Worm (Caenorhabditis elegans) whole organism, early embryonic: ENCODE results near the gene F21C10.9.

Experiments
- B0310.2 ChIP-seq: sonication (generic microtip); optimal IDR thresholded peaks from 2 replicates; lab custom pipeline; 2016; ENCODE audit warnings: mild to moderate bottlenecking, missing genetic modification characterization, missing compliant biosample characterization
- F13C5.2 ChIP-seq: sonication (generic microtip); optimal IDR thresholded peaks from 2 replicates; lab custom pipeline; 2017; ENCODE audit warnings: mild to moderate bottlenecking, missing genetic modification characterization, inconsistent platforms, missing compliant biosample characterization
- aly-1 ChIP-seq: sonication (generic microtip); optimal IDR thresholded peaks from 2 replicates; lab custom pipeline; 2016; ENCODE audit warnings: missing genetic modification characterization, missing compliant biosample characterization
- ama-1 ChIP-seq: fragments of 150-350 bp; optimal IDR thresholded peaks from 2 replicates; lab custom pipeline; 2014
- ceh-13 ChIP-seq: fragments of 200-800 bp; sonication (Bioruptor generic); optimal IDR thresholded peaks from 2 replicates; lab custom pipeline; 2018; ENCODE audit warnings: mild to moderate bottlenecking, missing genetic modification characterization, missing compliant biosample characterization
- ceh-36 ChIP-seq: sonication (generic microtip); optimal IDR thresholded peaks from 2 replicates; lab custom pipeline; 2016; ENCODE audit warnings: missing genetic modification characterization, inconsistent platforms, missing compliant biosample characterization
- ets-7 ChIP-seq: sonication (generic microtip); optimal IDR thresholded peaks from 2 replicates; lab custom pipeline; 2016; ENCODE audit warnings: missing genotype, missing genetic modification characterization, missing compliant biosample characterization
- flt-1 ChIP-seq: fragments of 200-800 bp; sonication (Bioruptor generic); IDR thresholded peaks from 2 replicates; pipeline ENCODE4 v1.3.6; 2022; ENCODE audit warnings: missing genetic modification characterization, missing compliant biosample characterization
- hmbx-1 ChIP-seq: sonication (generic microtip); optimal IDR thresholded peaks from 2 replicates; lab custom pipeline; 2016; ENCODE audit warnings: mild to moderate bottlenecking, missing genetic modification characterization, missing compliant biosample characterization
- hmg-4 ChIP-seq: fragments of 200-800 bp; sonication (Bioruptor generic); optimal IDR thresholded peaks from 2 replicates; lab custom pipeline; 2018; ENCODE audit warnings: mild to moderate bottlenecking, missing genetic modification characterization, missing compliant biosample characterization
- hnd-1 ChIP-seq: sonication (generic microtip); optimal IDR thresholded peaks from 2 replicates; lab custom pipeline; 2016; ENCODE audit warnings: missing genetic modification characterization, missing compliant biosample characterization
- pes-1 ChIP-seq: fragments of 200-800 bp; sonication (Bioruptor generic); IDR thresholded peaks from 2 replicates; pipeline ENCODE4 v1.3.6; 2022; ENCODE audit warnings: missing genetic modification reagents, missing genetic modification characterization, missing compliant biosample characterization
- scrt-1 ChIP-seq: fragments of 200-800 bp; sonication (Bioruptor generic); IDR thresholded peaks from 2 replicates; pipeline ENCODE4 v1.3.6; 2022; ENCODE audit warnings: missing genetic modification characterization, missing compliant biosample characterization
- sea-1 ChIP-seq: fragments of 200-800 bp; sonication (Bioruptor generic); conservative IDR thresholded peaks from 2 replicates; pipeline ENCODE4 v1.3.6; 2022; ENCODE audit warnings: missing genetic modification characterization, missing compliant biosample characterization
- tbx-11 ChIP-seq: fragments of 200-800 bp; sonication (Bioruptor generic); IDR thresholded peaks from 2 replicates; pipeline ENCODE4 v1.3.6; 2022; ENCODE audit warnings: missing genetic modification characterization, missing compliant biosample characterization
- tbx-37 ChIP-seq: fragments of 200-800 bp; sonication (Bioruptor generic); conservative IDR thresholded peaks from 2 replicates; pipeline ENCODE4 v1.3.6; 2022; ENCODE audit warnings: missing genetic modification reagents, missing genetic modification characterization, missing compliant biosample characterization
- tra-4 ChIP-seq: sonication (generic microtip); optimal IDR thresholded peaks from 2 replicates; lab custom pipeline; 2017; ENCODE audit warnings: missing genetic modification characterization, missing compliant biosample characterization

The F21C10.9 gene

ce11 chrV:9075827-9076226 is 22.7 kb downstream of the F21C10.9 start:
- no peak for TF ChIP-seq tbx-37
- no peak for TF ChIP-seq sea-1 (GFP tag; lab: Robert Waterston, UW)
- TF ChIP-seq hmbx-1, result no peak
- TF ChIP-seq B0310.2 (tag; lab: Kevin White, UChicago), result no peak
- no peak for TF ChIP-seq ceh-36 (tag; lab: Kevin White, UChicago)
- no peak for TF ChIP-seq flt-1 (GFP tag; lab: Robert Waterston, UW)
- TF ChIP-seq F13C5.2 (tag; lab: Kevin White, UChicago), result no peak
- TF ChIP-seq hnd-1 (tag; lab: Kevin White, UChicago), result no peak
- no peak for TF ChIP-seq scrt-1 (GFP tag; lab: Robert Waterston, UW)
- no peak for TF ChIP-seq tbx-11 (GFP tag; lab: Robert Waterston, UW)
- no peak for TF ChIP-seq tra-4 (tag; lab: Kevin White, UChicago)
- no peak for TF ChIP-seq ama-1 (lab: Kevin White, UChicago)
- no peak for TF ChIP-seq hmg-4 (GFP tag; lab: Kevin White, UChicago)
- TF ChIP-seq ets-7 (tag; lab: Kevin White, UChicago), result no peak
- TF ChIP-seq ceh-13, result no peak
- TF ChIP-seq aly-1, result no peak
- no peak for TF ChIP-seq pes-1

DNA sequence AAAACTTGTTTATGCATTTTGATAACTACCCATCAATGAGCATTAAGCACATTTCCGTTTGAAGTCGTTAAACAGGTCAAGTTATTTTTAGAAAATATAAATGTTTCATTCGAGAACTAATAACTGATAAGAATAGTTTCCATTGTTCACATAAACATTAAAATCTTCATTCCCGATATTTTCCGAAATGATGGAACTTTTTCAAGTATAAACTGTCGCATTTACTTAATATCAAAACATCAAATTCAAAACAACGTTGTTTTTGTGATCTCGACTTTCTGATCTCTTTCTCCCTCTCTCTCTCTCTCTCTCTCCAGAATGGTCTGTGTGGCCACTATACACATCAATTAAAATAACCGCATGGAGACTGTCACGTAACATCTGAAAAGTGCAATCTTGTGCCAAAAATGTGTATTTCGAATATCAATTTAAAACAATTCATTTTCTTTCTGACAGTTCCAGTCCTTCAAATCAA is 24.1 kb downstream of the F21C10.9 start:
- TF ChIP-seq tbx-11 (GFP tag; lab: Robert Waterston, UW) (no peak), hmbx-1 (no peak), flt-1 (GFP tag; lab: Robert Waterston, UW) (no peak), tbx-37 (no peak), aly-1 (no peak), tra-4 (tag; lab: Kevin White, UChicago) (no peak), pes-1 (no peak), hnd-1 (tag; lab: Kevin White, UChicago) (no peak), hmg-4 (GFP tag; lab: Kevin White, UChicago) (no peak), ama-1 (lab: Kevin White, UChicago) (no peak), ets-7 (tag; lab: Kevin White, UChicago) (no peak), F13C5.2 (tag; lab: Kevin White, UChicago) (no peak), ceh-13 (no peak), B0310.2 (tag; lab: Kevin White, UChicago) (no peak), sea-1 (GFP tag; lab: Robert Waterston, UW) (no peak), scrt-1 (GFP tag; lab: Robert Waterston, UW) (no peak), ceh-36 (tag; lab: Kevin White, UChicago) (no peak)

DNA sequence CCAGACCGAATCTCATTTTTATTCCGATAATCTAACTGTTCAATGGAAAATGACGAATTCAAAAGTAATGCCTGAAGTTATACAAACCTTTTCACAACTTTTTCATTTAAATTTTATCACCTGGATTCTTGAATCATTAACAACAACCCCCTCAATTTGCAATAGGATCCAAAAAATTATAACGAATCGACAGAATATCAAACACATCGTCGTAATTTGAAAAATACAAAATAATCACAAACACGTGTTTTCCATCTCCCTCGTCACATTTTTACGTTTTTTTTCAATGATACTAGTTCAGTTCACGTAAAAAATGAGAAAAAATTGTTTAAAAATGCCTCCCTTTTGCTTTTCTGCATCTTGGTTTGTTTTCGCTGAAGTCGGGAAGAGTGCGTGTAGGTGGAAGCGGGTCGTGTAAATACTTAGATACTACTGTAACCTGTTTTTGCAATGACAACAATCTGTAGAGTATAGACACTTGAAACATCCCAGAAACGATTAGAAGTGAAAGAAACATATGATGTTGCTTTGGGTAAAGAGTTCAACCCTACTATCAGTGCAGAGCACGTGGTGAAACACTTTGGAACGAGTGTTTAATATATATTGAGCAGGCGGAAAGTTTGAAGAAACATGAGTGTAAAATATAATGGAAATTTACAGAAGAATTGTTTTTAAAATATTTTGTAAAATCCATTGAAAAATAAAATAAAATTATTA is 25.0 kb downstream of the F21C10.9 start, which contains the start of gene oac-50:
oac-50 (minus strand) TSS at position 219 of the 717 bp plus-strand sequence.
- TF ChIP-seq scrt-1 (GFP tag; lab: Robert Waterston, UW) (no peak), aly-1 (no peak), flt-1 (GFP tag; lab: Robert Waterston, UW) (no peak), ceh-36 (tag; lab: Kevin White, UChicago) (no peak), tra-4 (tag; lab: Kevin White, UChicago) (no peak), B0310.2 (tag; lab: Kevin White, UChicago) (no peak), tbx-11 (GFP tag; lab: Robert Waterston, UW) (no peak), ets-7 (tag; lab: Kevin White, UChicago) (no peak), ceh-13 (no peak), hmg-4 (GFP tag; lab: Kevin White, UChicago) (no peak), pes-1 (no peak), F13C5.2 (tag; lab: Kevin White, UChicago) (no peak), hmbx-1 (no peak), sea-1 (GFP tag; lab: Robert Waterston, UW) (no peak), tbx-37 (no peak), hnd-1 (tag; lab: Kevin White, UChicago) (no peak), ama-1 (lab: Kevin White, UChicago) (no peak)

- TF ChIP-seq B0310.2 (tag; lab: Kevin White, UChicago), result no peak
- TF ChIP-seq flt-1 (GFP tag; lab: Robert Waterston, UW), result no peak
- TF ChIP-seq hmg-4 (GFP tag; lab: Kevin White, UChicago), result no peak
- no peak for TF ChIP-seq hmbx-1
- no peak for TF ChIP-seq ama-1 (lab: Kevin White, UChicago)
- TF ChIP-seq ets-7 (tag; lab: Kevin White, UChicago), result no peak
- no peak for TF ChIP-seq aly-1
- TF ChIP-seq tra-4 (tag; lab: Kevin White, UChicago), result no peak
- TF ChIP-seq scrt-1 (GFP tag; lab: Robert Waterston, UW), result no peak
- no peak for TF ChIP-seq tbx-11 (GFP tag; lab: Robert Waterston, UW)
- no peak for TF ChIP-seq F13C5.2 (tag; lab: Kevin White, UChicago)
- TF ChIP-seq ceh-13, result no peak
- no peak for TF ChIP-seq tbx-37
- no peak for TF ChIP-seq sea-1 (GFP tag; lab: Robert Waterston, UW)
- TF ChIP-seq pes-1, result no peak
- no peak for TF ChIP-seq hnd-1 (tag; lab: Kevin White, UChicago)
- TF ChIP-seq ceh-36 (tag; lab: Kevin White, UChicago), result no peak
Observed at ce11 chrV:9069680-9070079, 28.8 kb downstream of the F21C10.9 start, which contains the start of gene T27E4.5. TSS of gene T27E4.5 (minus strand) at chrV:9069780.

- TF ChIP-seq ceh-13, result no peak
- TF ChIP-seq F13C5.2 (tag; lab: Kevin White, UChicago), result no peak
- no peak for TF ChIP-seq ceh-36 (tag; lab: Kevin White, UChicago)
- TF ChIP-seq pes-1, result no peak
- no peak for TF ChIP-seq scrt-1 (GFP tag; lab: Robert Waterston, UW)
- no peak for TF ChIP-seq hnd-1 (tag; lab: Kevin White, UChicago)
- TF ChIP-seq ama-1 (lab: Kevin White, UChicago), result no peak
- no peak for TF ChIP-seq tbx-11 (GFP tag; lab: Robert Waterston, UW)
- TF ChIP-seq tra-4 (tag; lab: Kevin White, UChicago), result no peak
- no peak for TF ChIP-seq ets-7 (tag; lab: Kevin White, UChicago)
- TF ChIP-seq B0310.2 (tag; lab: Kevin White, UChicago), result no peak
- TF ChIP-seq flt-1 (GFP tag; lab: Robert Waterston, UW), result no peak
- no peak for TF ChIP-seq tbx-37
- TF ChIP-seq hmg-4 (GFP tag; lab: Kevin White, UChicago), result no peak
- no peak for TF ChIP-seq sea-1 (GFP tag; lab: Robert Waterston, UW)
- TF ChIP-seq aly-1, result no peak
- TF ChIP-seq hmbx-1, result no peak
Observed at ce11 chrV:9067678-9068077, 30.8 kb downstream of the F21C10.9 start, which contains the start of gene fip-2. TSS of gene fip-2 (plus strand) at chrV:9067978.

DNA sequence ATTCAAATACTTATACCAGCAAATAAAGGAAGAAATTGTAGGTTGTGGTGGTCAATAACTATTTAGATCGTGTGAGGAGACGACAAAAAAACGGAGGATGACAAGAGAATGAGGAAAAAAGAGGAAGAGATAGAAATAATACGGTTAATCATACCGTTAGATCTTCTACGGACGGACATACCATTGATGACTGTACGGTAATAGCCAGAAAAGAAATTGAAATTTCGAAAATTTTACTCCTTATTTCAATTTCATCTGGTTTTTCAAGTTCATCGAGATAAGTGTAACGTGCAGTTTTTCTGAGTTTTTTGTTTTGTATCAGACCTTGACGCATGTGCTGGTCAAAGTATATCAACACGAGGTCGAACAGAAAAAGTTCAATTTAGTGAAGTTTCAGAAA is 32.6 kb downstream of the F21C10.9 start:
- no peak for TF ChIP-seq tra-4 (tag; lab: Kevin White, UChicago)
- no peak for TF ChIP-seq tbx-11 (GFP tag; lab: Robert Waterston, UW)
- TF ChIP-seq B0310.2 (tag; lab: Kevin White, UChicago), result no peak
- TF ChIP-seq ceh-36 (tag; lab: Kevin White, UChicago), result no peak
- no peak for TF ChIP-seq hmbx-1
- TF ChIP-seq F13C5.2 (tag; lab: Kevin White, UChicago), result no peak
- no peak for TF ChIP-seq pes-1
- no peak for TF ChIP-seq ama-1 (lab: Kevin White, UChicago)
